Worm (Caenorhabditis elegans): Measurements from ENCODE around the gene B0491.6.

DNA sequence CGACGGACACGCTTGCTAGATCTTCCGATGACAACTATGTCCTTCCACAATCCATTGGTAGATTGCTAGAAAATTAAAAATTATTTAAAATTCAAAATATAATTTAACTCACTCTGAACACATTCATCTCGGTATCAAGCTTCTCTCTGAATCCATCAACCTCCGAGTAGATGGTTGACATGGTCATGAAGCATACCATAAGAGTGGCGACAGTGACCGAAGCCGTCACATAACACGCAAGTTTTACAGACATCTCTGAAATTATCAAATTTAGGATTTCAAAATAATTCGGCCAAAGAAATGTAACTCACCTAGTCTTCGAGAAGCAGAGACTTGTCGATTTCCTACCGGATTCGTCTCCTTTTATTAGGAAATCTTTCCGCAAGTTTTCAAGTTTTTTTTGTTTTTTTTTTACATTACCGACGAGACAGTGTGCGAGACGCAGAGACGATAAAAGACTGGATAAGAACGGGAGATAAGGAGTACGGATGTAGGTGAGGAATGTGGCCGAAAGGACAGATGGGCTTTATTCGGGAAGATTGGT is 10.6 kb downstream of the B0491.6 start, which contains the start of gene sqt-1:
- TF ChIP-seq nhr-11 (tag; optimal IDR thresholded peaks at IDR 0.05) (no peak), unc-42 (tag; optimal IDR thresholded peaks at IDR 0.05) (no peak), tbx-2 (tag; optimal IDR thresholded peaks at IDR 0.05) (no peak)
